Worm (Caenorhabditis elegans): ENCODE results near the gene spig-6.

DNA sequence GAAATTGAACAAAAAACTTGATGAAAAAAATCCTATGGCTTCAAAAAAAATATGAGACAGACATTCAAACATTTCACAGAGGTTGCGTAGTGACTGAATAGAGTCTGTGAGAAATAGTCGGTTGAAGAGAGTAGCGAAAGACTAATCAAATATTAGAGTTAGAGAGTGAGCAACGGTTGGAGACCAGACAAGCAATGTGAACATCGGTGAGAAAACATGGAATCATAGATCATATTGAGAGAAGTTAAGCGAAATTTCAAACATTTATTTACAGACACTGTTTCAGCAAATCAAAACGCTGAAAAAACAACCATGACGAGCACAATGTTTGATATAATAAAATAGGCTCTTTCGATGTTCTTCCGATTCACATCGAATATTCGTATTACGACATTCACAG, 25.3 kb downstream of the spig-6 start:
- TF ChIP-seq nhr-12 (tag; optimal IDR thresholded peaks at IDR 0.05) (no peak), snpc-4 (tag; optimal IDR thresholded peaks at IDR 0.05) (no peak), hmg-11 (tag; optimal IDR thresholded peaks at IDR 0.05) (no peak), eor-1 (tag; optimal IDR thresholded peaks at IDR 0.05) (no peak), elt-3 (tag; optimal IDR thresholded peaks at IDR 0.05) (no peak), pqm-1 (tag; optimal IDR thresholded peaks at IDR 0.05) (no peak), lin-39 (tag; optimal IDR thresholded peaks at IDR 0.05) (no peak), unc-39 (tag; optimal IDR thresholded peaks at IDR 0.05) (no peak), nhr-25 (tag; optimal IDR thresholded peaks at IDR 0.05) (no peak)

Data from whole organism, L3 larva.